Fruit fly (Drosophila melanogaster) whole organism, embryonic: Measurements from ENCODE around the gene Obp99d.

Source experiments
- Aef1 ChIP-seq: fragments of 200-800 bp; sonication (Bioruptor generic); IDR thresholded peaks from 3 replicates; pipeline ENCODE4 v1.3.6; 2022; ENCODE audit warnings: missing biosample characterization, missing genetic modification characterization
- CG10959 ChIP-seq: fragments of 200-800 bp; sonication (Bioruptor generic); IDR thresholded peaks from 2 replicates; pipeline ENCODE4 v1.3.6; 2022; ENCODE audit warnings: missing biosample characterization, missing genetic modification characterization
- CG11093 ChIP-seq: fragments of 200-800 bp; sonication (Bioruptor generic); IDR thresholded peaks from 3 replicates; pipeline ENCODE4 v1.3.6; 2022; ENCODE audit warnings: missing biosample characterization, missing genetic modification characterization
- CG11456 ChIP-seq: fragments of 200-800 bp; sonication (Bioruptor generic); IDR thresholded peaks from 3 replicates; pipeline ENCODE4 v1.3.6; 2022; ENCODE audit warnings: missing biosample characterization, missing genetic modification characterization
- CG11504 ChIP-seq: fragments of 200-800 bp; sonication (Bioruptor generic); optimal IDR thresholded peaks from 3 replicates; lab custom pipeline; 2019; ENCODE audit warnings: missing biosample characterization, mild to moderate bottlenecking, missing genetic modification characterization, moderate library complexity
- CG11560 ChIP-seq: fragments of 200-800 bp; sonication (Bioruptor generic); IDR thresholded peaks from 3 replicates; pipeline ENCODE4 v1.3.6; 2022; ENCODE audit warnings: missing biosample characterization, missing genetic modification characterization
- CG13424 ChIP-seq: fragments of 200-800 bp; sonication (Bioruptor generic); optimal IDR thresholded peaks from 2 replicates; lab custom pipeline; 2019; ENCODE audit warnings: missing biosample characterization, mild to moderate bottlenecking, missing genetic modification characterization, moderate library complexity
- CG14014 ChIP-seq: fragments of 200-800 bp; sonication (Bioruptor generic); IDR thresholded peaks from 2 replicates; pipeline ENCODE4 v1.3.6; 2022; ENCODE audit warnings: missing biosample characterization, missing genetic modification characterization
- CG14860 ChIP-seq: fragments of 200-800 bp; sonication (Bioruptor generic); IDR thresholded peaks from 3 replicates; pipeline ENCODE4 v1.3.6; 2022; ENCODE audit warnings: missing biosample characterization, missing genetic modification characterization; ENCODE audit not compliant: partially characterized antibody
- CG32772 ChIP-seq: fragments of 200-800 bp; sonication (Bioruptor generic); IDR thresholded peaks from 2 replicates; pipeline ENCODE4 v1.3.6; 2022; ENCODE audit warnings: missing biosample characterization, missing genetic modification characterization
- CG3838 ChIP-seq: fragments of 200-800 bp; sonication (Bioruptor generic); optimal IDR thresholded peaks from 3 replicates; lab custom pipeline; 2016; ENCODE audit warnings: missing biosample characterization, missing genetic modification characterization
- CG4617 ChIP-seq: fragments of 200-800 bp; sonication (Bioruptor generic); optimal IDR thresholded peaks from 3 replicates; lab custom pipeline; 2016; ENCODE audit warnings: missing biosample characterization, missing genetic modification characterization, borderline replicate concordance
- CG4854 ChIP-seq: fragments of 200-800 bp; sonication (Bioruptor generic); optimal IDR thresholded peaks from 2 replicates; lab custom pipeline; 2016; ENCODE audit warnings: missing biosample characterization, missing genetic modification characterization, inconsistent platforms
- CG5245 ChIP-seq: fragments of 200-800 bp; sonication (Bioruptor generic); optimal IDR thresholded peaks from 3 replicates; lab custom pipeline; 2016; ENCODE audit warnings: missing biosample characterization, missing genetic modification characterization
- CG6175 ChIP-seq: fragments of 200-800 bp; sonication (Bioruptor generic); IDR thresholded peaks from 3 replicates; pipeline ENCODE4 v1.3.6; 2022; ENCODE audit warnings: missing biosample characterization, missing genetic modification characterization
- CG6854 ChIP-seq: fragments of 200-800 bp; sonication (Bioruptor generic); optimal IDR thresholded peaks from 3 replicates; lab custom pipeline; 2017; ENCODE audit warnings: missing biosample characterization, mild to moderate bottlenecking, missing genetic modification characterization
- CG9437 ChIP-seq: fragments of 200-800 bp; sonication (Bioruptor generic); optimal IDR thresholded peaks from 2 replicates; lab custom pipeline; 2018; ENCODE audit warnings: missing biosample characterization, mild to moderate bottlenecking, missing genetic modification characterization
- CoRest ChIP-seq: fragments of 200-800 bp; sonication (Bioruptor generic); optimal IDR thresholded peaks from 3 replicates; lab custom pipeline; 2018; ENCODE audit warnings: missing biosample characterization, mild to moderate bottlenecking, missing genetic modification characterization, moderate library complexity
- Dek ChIP-seq: fragments of 200-800 bp; sonication (Bioruptor generic); optimal IDR thresholded peaks from 3 replicates; lab custom pipeline; 2019; ENCODE audit warnings: missing biosample characterization, mild to moderate bottlenecking, missing genetic modification characterization, moderate library complexity
- Elba2 ChIP-seq: fragments of 200-800 bp; sonication (Bioruptor generic); optimal IDR thresholded peaks from 3 replicates; lab custom pipeline; 2016; ENCODE audit warnings: missing biosample characterization, missing genetic modification characterization
- Hr3 ChIP-seq: fragments of 200-800 bp; sonication (Bioruptor generic); optimal IDR thresholded peaks from 3 replicates; lab custom pipeline; 2016; ENCODE audit warnings: missing biosample characterization, missing genetic modification characterization
- Lpt ChIP-seq: fragments of >200 bp; optimal IDR thresholded peaks from 2 replicates; lab custom pipeline; 2018; ENCODE audit warnings: missing biosample characterization, missing genetic modification characterization
- Max ChIP-seq: fragments of 200-800 bp; sonication (Bioruptor generic); optimal IDR thresholded peaks from 2 replicates; lab custom pipeline; 2016; ENCODE audit warnings: missing biosample characterization, mild to moderate bottlenecking, missing genetic modification characterization
- PHDP ChIP-seq: fragments of 200-800 bp; sonication (Bioruptor generic); optimal IDR thresholded peaks from 3 replicates; lab custom pipeline; 2018; ENCODE audit warnings: missing biosample characterization, mild to moderate bottlenecking, missing genetic modification characterization, moderate library complexity
- Pdp1 ChIP-seq, 2 experiments: fragments of 200-800 bp; sonication (Bioruptor generic); optimal IDR thresholded peaks; 3 replicates each; lab custom pipeline; 2016; ENCODE audit warnings: missing biosample characterization in 2 of 2, missing genetic modification characterization in 2 of 2, mild to moderate bottlenecking in 1 of 2, moderate library complexity in 1 of 2
- Rx ChIP-seq: fragments of 200-800 bp; sonication (Bioruptor generic); IDR thresholded peaks from 2 replicates; pipeline ENCODE4 v1.3.6; 2022; ENCODE audit warnings: missing biosample characterization, missing genetic modification characterization
- Sox102F ChIP-seq: fragments of 200-800 bp; sonication (Bioruptor generic); optimal IDR thresholded peaks from 2 replicates; lab custom pipeline; 2018; ENCODE audit warnings: missing biosample characterization, mild to moderate bottlenecking, missing genetic modification characterization, moderate library complexity
- YL-1 ChIP-seq: fragments of 200-800 bp; sonication (Bioruptor generic); optimal IDR thresholded peaks from 3 replicates; lab custom pipeline; 2017; ENCODE audit warnings: missing biosample characterization, mild to moderate bottlenecking, missing genetic modification characterization
- corto ChIP-seq: fragments of 200-800 bp; sonication (Bioruptor generic); optimal IDR thresholded peaks from 2 replicates; lab custom pipeline; 2016; ENCODE audit warnings: missing biosample characterization, mild to moderate bottlenecking, missing genetic modification characterization, moderate library complexity
- da ChIP-seq: fragments of 200-800 bp; sonication (Bioruptor generic); optimal IDR thresholded peaks from 2 replicates; lab custom pipeline; 2016; ENCODE audit warnings: missing biosample characterization, missing genetic modification characterization
- dpn ChIP-seq, 2 experiments: fragments of 200-800 bp; sonication (Bioruptor generic); optimal IDR thresholded peaks; 3 replicates each; lab custom pipeline; 2016; ENCODE audit warnings: missing biosample characterization in 2 of 2, missing genetic modification characterization in 2 of 2
- esg ChIP-seq: fragments of 200-800 bp; sonication (Bioruptor generic); conservative IDR thresholded peaks from 2 replicates; pipeline ENCODE4 v1.3.6; 2022; ENCODE audit warnings: missing biosample characterization, missing genetic modification characterization
- fd102C ChIP-seq: fragments of 200-800 bp; sonication (Bioruptor generic); optimal IDR thresholded peaks from 2 replicates; lab custom pipeline; 2018; ENCODE audit warnings: missing biosample characterization, mild to moderate bottlenecking, missing genetic modification characterization, moderate library complexity
- fu2 ChIP-seq: fragments of 200-800 bp; sonication (Bioruptor generic); optimal IDR thresholded peaks from 2 replicates; lab custom pipeline; 2016; ENCODE audit warnings: missing biosample characterization, missing genetic modification characterization
- hbn ChIP-seq: fragments of 200-800 bp; sonication (Bioruptor generic); IDR thresholded peaks from 2 replicates; pipeline ENCODE4 v1.3.6; 2022; ENCODE audit warnings: missing biosample characterization, missing genetic modification characterization; ENCODE audit not compliant: partially characterized antibody
- her ChIP-seq: fragments of 200-800 bp; sonication (Bioruptor generic); optimal IDR thresholded peaks from 2 replicates; lab custom pipeline; 2016; ENCODE audit warnings: missing biosample characterization, missing genetic modification characterization
- jing ChIP-seq: fragments of 200-800 bp; sonication (Bioruptor generic); optimal IDR thresholded peaks from 2 replicates; lab custom pipeline; 2018; ENCODE audit warnings: missing biosample characterization, mild to moderate bottlenecking, missing genetic modification characterization
- ken ChIP-seq: fragments of 200-800 bp; sonication (Bioruptor generic); IDR thresholded peaks from 3 replicates; pipeline ENCODE4 v1.3.6; 2022; ENCODE audit warnings: missing biosample characterization, missing genetic modification characterization
- knrl ChIP-seq: fragments of 200-800 bp; sonication (Bioruptor generic); IDR thresholded peaks from 3 replicates; pipeline ENCODE4 v1.3.6; 2022; ENCODE audit warnings: missing biosample characterization, missing genetic modification characterization; ENCODE audit not compliant: partially characterized antibody
- lilli ChIP-seq: fragments of 200-800 bp; sonication (Bioruptor generic); optimal IDR thresholded peaks from 3 replicates; lab custom pipeline; 2016; ENCODE audit warnings: missing biosample characterization, missing genetic modification characterization
- org-1 ChIP-seq: fragments of 200-800 bp; sonication (Bioruptor generic); optimal IDR thresholded peaks from 2 replicates; lab custom pipeline; 2017; ENCODE audit warnings: missing biosample characterization, missing genetic modification characterization
- pan ChIP-seq, 4 experiments: fragments of >200 bp in 3 of 4; fragments of 200-800 bp in 1 of 4; sonication (Bioruptor generic) in 1 of 4; optimal IDR thresholded peaks in 3 of 4; IDR thresholded peaks in 1 of 4; 2 replicates each; pipeline versions ENCODE4 v1.3.6 to Lab custom; 2017 to 2022; ENCODE audit warnings: missing biosample characterization in 2 of 4, missing genetic modification characterization in 2 of 4, mixed read lengths in 1 of 4
- pho ChIP-seq: fragments of 200-800 bp; sonication (Bioruptor generic); optimal IDR thresholded peaks from 2 replicates; lab custom pipeline; 2016; ENCODE audit warnings: missing biosample characterization, missing genetic modification characterization
- pros ChIP-seq: fragments of 200-800 bp; sonication (Bioruptor generic); optimal IDR thresholded peaks from 3 replicates; lab custom pipeline; 2019; ENCODE audit warnings: missing biosample characterization, mild to moderate bottlenecking, missing genetic modification characterization, moderate library complexity
- pzg ChIP-seq: fragments of 200-800 bp; sonication (Bioruptor generic); optimal IDR thresholded peaks from 3 replicates; lab custom pipeline; 2018; ENCODE audit warnings: missing biosample characterization, mild to moderate bottlenecking, missing genetic modification characterization, moderate library complexity
- sd ChIP-seq: fragments of 200-800 bp; sonication (Bioruptor generic); optimal IDR thresholded peaks from 3 replicates; lab custom pipeline; 2018; ENCODE audit warnings: missing biosample characterization, mild to moderate bottlenecking, missing genetic modification characterization, moderate library complexity
- sima ChIP-seq: fragments of 200-800 bp; sonication (Bioruptor generic); optimal IDR thresholded peaks from 2 replicates; lab custom pipeline; 2016; ENCODE audit warnings: missing biosample characterization, missing genetic modification characterization
- slp2 ChIP-seq: fragments of 200-800 bp; sonication (Bioruptor generic); optimal IDR thresholded peaks from 2 replicates; lab custom pipeline; 2016; ENCODE audit warnings: missing biosample characterization, missing genetic modification characterization
- sna ChIP-seq: fragments of 200-800 bp; sonication (Bioruptor generic); IDR thresholded peaks from 2 replicates; pipeline ENCODE4 v1.3.6; 2022; ENCODE audit warnings: missing biosample characterization, missing genetic modification characterization; ENCODE audit not compliant: partially characterized antibody
- stc ChIP-seq: fragments of 200-800 bp; sonication (Bioruptor generic); IDR thresholded peaks from 2 replicates; pipeline ENCODE4 v1.3.6; 2022; ENCODE audit warnings: missing biosample characterization, missing genetic modification characterization
- wek ChIP-seq: fragments of 200-800 bp; sonication (Bioruptor generic); optimal IDR thresholded peaks from 3 replicates; lab custom pipeline; 2018; ENCODE audit warnings: missing biosample characterization, mild to moderate bottlenecking, missing genetic modification characterization, moderate library complexity

Gene Obp99d

DNA sequence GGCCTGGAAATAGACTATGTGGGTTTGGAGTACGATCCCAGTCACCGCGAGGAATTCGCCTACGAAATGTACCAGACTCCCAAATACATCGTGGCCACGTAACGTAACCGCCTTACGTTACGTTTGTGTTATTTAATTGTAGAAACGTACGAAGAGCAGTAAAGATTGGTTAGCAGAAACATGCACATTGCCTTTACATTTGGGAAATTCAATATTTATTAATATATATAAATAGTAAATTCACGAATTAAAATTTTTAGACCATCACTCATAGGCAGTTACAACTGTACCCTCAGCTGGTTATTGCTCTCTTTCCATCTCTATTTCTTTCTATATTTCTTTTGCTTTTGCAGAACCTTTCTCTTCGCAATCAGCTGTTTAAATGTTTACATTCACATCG lies 23.6 kb downstream of the Obp99d start, which contains the start of gene Gnpnat (continued):
- TF ChIP-seq Lpt (GFP tag; lab: Kevin White, UChicago): no peak
- TF ChIP-seq esg (GFP tag; lab: Robert Waterston, UW): no peak
- no peak for TF ChIP-seq CG4617 (GFP tag; lab: Kevin White, UChicago)
- TF ChIP-seq pros (GFP tag; lab: Kevin White, UChicago): no peak
- peak; percentile 63 for TF ChIP-seq Sox102F
- no peak for TF ChIP-seq CG11093 (GFP tag; lab: Robert Waterston, UW)
- no peak for TF ChIP-seq CG32772 (GFP tag; lab: Robert Waterston, UW)
- peak; percentile 67 for TF ChIP-seq PHDP (tag; lab: Kevin White, UChicago)
- TF ChIP-seq jing (GFP tag; lab: Kevin White, UChicago): no peak
- TF ChIP-seq CG11560: no peak
- TF ChIP-seq Aef1 (GFP tag; lab: Robert Waterston, UW): no peak
- TF ChIP-seq CG6854: peak; percentile 29
- TF ChIP-seq CG3838 (GFP tag; lab: Kevin White, UChicago): no peak
- TF ChIP-seq Pdp1 (GFP tag; optimal IDR thresholded peaks at IDR 0.05; lab: Kevin White, UChicago): peak; percentile 17 to 32
- TF ChIP-seq sd (tag; lab: Kevin White, UChicago): peak; percentile 8
- no peak for TF ChIP-seq CG11456 (GFP tag; lab: Robert Waterston, UW)
- TF ChIP-seq fd102C: no peak
- TF ChIP-seq CG14014 (GFP tag; lab: Robert Waterston, UW): no peak
- TF ChIP-seq Elba2 (GFP tag; lab: Kevin White, UChicago): no peak
- peak; percentile 57 for TF ChIP-seq corto
- no peak for TF ChIP-seq ken (GFP tag; lab: Robert Waterston, UW)
- peak; percentile 6 for TF ChIP-seq Max (GFP tag; lab: Kevin White, UChicago)
- TF ChIP-seq sna (GFP tag; lab: Robert Waterston, UW): no peak
- TF ChIP-seq CG14860 (GFP tag; lab: Robert Waterston, UW): no peak
- TF ChIP-seq CoRest: peak; percentile 45
- peak in 1 of 2 experiments; percentile 55 for TF ChIP-seq dpn (GFP tag; optimal IDR thresholded peaks at IDR 0.05; lab: Kevin White, UChicago)
- no peak for TF ChIP-seq hbn (GFP tag; lab: Robert Waterston, UW)
- peak; percentile 68 for TF ChIP-seq CG13424
- TF ChIP-seq Dek (tag; lab: Kevin White, UChicago): peak; percentile 51
- TF ChIP-seq knrl: no peak
- TF ChIP-seq fu2: no peak
- no peak for TF ChIP-seq CG6175
- TF ChIP-seq CG9437: peak; percentile 99
- TF ChIP-seq sima (GFP tag; lab: Kevin White, UChicago): no peak
- TF ChIP-seq org-1: peak; percentile 56
- TF ChIP-seq lilli: peak; percentile 39
- TF ChIP-seq CG11504 (tag; lab: Kevin White, UChicago): no peak
- peak; percentile 12 for TF ChIP-seq CG5245 (GFP tag; lab: Kevin White, UChicago)
- no peak for TF ChIP-seq pan (optimal IDR thresholded peaks at IDR 0.05; lab: Kevin White, UChicago)
- no peak for TF ChIP-seq pan (GFP tag; optimal IDR thresholded peaks at IDR 0.05 in 1 of 2, IDR thresholded peaks at IDR 0.05 in 1 of 2)
- TF ChIP-seq her: no peak
- TF ChIP-seq CG10959: no peak
- TF ChIP-seq wek (GFP tag; lab: Kevin White, UChicago): peak; percentile 20
- TF ChIP-seq CG4854 (GFP tag; lab: Kevin White, UChicago): no peak
- TF ChIP-seq slp2 (GFP tag; lab: Kevin White, UChicago): no peak
- no peak for TF ChIP-seq pho (GFP tag; lab: Kevin White, UChicago)
- TF ChIP-seq da: no peak
- no peak for TF ChIP-seq pzg (GFP tag; lab: Kevin White, UChicago)
- peak; percentile 6 for TF ChIP-seq Hr3 (GFP tag; lab: Kevin White, UChicago)
- no peak for TF ChIP-seq YL-1 (GFP tag; lab: Kevin White, UChicago)
- TF ChIP-seq Rx (GFP tag; lab: Robert Waterston, UW): no peak
- no peak for TF ChIP-seq stc (GFP tag; lab: Robert Waterston, UW)
